Worm (Caenorhabditis elegans): ENCODE data around the gene C25D7.10.
A peak's percentile ranks its signal among the peaks of the same experiment; 100 is the strongest.
"Not testable (repeated sequence)": the region's sequence is repeated elsewhere in the genome, so short reads cannot be mapped to it uniquely, and the experiment has no call there.

The C25D7.10 gene

DNA sequence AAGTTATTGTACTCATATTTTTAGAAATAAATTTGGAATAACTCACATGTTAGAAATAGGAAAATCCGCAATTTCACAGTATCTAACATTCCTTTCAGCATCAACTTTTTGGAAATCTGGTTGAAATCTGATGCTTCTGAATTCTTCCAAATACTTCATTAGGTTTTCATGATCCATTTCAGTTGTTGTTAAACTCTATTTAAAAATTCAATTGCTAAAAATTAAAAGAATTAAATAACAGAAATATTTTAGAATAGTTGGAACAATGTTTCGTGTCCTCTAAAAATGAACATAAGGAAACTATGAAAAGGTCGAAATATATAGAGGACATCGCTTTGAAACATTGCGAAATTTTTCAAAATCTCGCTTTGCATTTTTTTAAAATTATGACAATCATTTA, 35.9 kb upstream of the C25D7.10 start, which contains the start of gene cng-1:
Gene cng-1 (minus strand): TSS at position 101 of the 400 bp plus-strand sequence.
- TF ChIP-seq zfh-2 (GFP tag; conservative IDR thresholded peaks at IDR 0.05); rcor-1 (GFP tag; IDR thresholded peaks at IDR 0.05); lin-26 (GFP tag; IDR thresholded peaks at IDR 0.05): not testable (repeated sequence)

DNA sequence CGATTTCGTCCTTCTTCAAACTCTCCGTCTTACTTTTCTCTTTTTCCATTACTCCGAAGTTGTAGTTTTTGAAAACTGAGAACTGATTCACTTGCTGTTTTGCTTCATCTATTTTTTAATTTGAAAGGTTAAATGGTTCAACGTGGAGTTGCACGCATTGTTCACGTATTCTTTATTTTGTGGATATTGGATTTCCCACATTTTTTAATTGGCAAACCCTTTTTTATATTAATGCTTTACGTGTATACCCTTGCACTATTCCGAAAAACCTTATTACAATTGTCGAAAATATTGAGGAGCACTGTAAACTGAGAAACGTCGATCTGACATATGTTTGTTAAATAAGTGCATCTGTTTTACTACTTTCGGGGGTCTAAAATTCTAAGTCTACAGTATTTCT, 30.5 kb upstream of the C25D7.10 start, which contains the start of gene melo-3:
Gene melo-3 (minus strand): TSS at position 101 of the 400 bp plus-strand sequence.
- not testable (repeated sequence) for TF ChIP-seq rpc-1 (optimal IDR thresholded peaks at IDR 0.05); rpc-1 (tag; optimal IDR thresholded peaks at IDR 0.05); xnd-1 (tag; optimal IDR thresholded peaks at IDR 0.05); ztf-28 (GFP tag; IDR thresholded peaks at IDR 0.05)

DNA sequence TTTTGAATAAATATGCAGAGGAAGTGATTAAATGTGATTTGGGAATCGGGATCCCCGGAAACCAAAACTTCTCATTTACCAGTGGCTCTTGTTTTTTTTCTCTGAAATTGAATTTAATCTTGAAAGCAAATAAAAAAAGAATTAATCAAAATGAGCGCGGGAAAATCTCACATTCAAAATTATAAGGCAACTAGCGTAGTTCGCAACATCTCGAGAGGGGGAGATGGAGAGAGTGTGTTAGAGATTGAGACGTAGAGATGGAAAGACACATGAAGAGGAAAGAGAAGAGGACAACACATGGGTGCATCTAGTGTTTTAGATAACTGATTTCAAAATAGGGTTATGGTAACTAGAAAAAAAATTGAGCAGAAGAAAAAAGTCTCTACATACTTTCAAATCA, 19.2 kb upstream of the C25D7.10 start, which contains the start of gene sdc-3:
Gene sdc-3 (minus strand): TSS at position 101 of the 400 bp plus-strand sequence.
- peak; percentile 76; the same call in 1 of the 2 replicates for TF ChIP-seq hmg-1.2 (GFP tag; IDR thresholded peaks at IDR 0.05)
- TF ChIP-seq xnd-1 (tag; optimal IDR thresholded peaks at IDR 0.05), result no peak

DNA sequence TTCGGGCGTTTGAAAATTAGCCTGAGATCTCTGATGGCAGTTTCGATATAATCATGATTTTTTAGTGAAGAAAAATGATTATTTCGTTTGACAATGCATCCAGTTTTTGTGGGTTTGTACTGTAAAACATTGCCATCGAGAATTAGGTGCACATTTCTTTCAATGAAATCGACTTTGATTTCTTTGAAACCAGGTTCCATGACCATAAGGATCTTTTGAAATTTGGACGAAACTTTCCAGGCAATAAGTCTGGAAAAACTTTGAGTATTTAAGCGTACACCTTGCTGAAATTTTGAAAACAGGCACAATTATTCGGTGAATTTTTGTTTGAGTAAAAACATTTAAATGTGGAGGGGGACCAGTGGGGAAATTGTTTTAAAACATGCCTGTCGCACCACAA, 15.5 kb upstream of the C25D7.10 start:
- TF ChIP-seq ets-4 (GFP tag; optimal IDR thresholded peaks at IDR 0.05) (no peak), lir-1 (GFP tag; conservative IDR thresholded peaks at IDR 0.05) (no peak), gei-17 (GFP tag; optimal IDR thresholded peaks at IDR 0.05) (no peak), atf-7 (tag; optimal IDR thresholded peaks at IDR 0.05) (no peak), dpff-1 (tag; optimal IDR thresholded peaks at IDR 0.05) (no peak), efl-1 (GFP tag; optimal IDR thresholded peaks at IDR 0.05) (no peak), nfya-2 (GFP tag; IDR thresholded peaks at IDR 0.05) (no peak), C06A6.2 (GFP tag; conservative IDR thresholded peaks at IDR 0.05) (no peak), ceh-27 (GFP tag; optimal IDR thresholded peaks at IDR 0.05) (no peak)

DNA sequence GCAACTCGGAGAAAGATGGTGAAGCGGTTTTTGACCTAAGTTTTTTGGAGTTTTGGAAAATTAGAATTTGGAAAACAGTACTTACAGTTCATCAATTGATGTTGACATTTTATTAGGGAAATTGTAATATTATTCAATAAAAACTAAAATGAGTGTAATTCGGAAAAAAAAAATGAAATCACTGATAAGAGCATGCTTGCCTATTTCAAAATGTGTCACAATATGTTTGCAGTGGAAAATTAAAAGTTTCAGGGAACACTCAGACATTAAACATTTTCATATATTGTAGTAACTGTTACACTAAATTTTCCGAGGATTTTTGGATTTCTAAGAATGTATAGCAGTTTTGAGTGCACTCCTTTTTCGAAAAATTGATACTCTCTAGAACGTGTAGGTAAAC, 14.9 kb upstream of the C25D7.10 start, which contains the start of the genes fbxa-82 and C25D7.5:
Gene fbxa-82 (minus strand): TSS at position 163 of the 400 bp plus-strand sequence.
Gene C25D7.5 (plus strand): TSS at position 283 of the 400 bp plus-strand sequence.
- 0 out of 2 replicates have a peak, but pooled peaks have one; percentile 26 for TF ChIP-seq cebp-1 (GFP tag; IDR thresholded peaks at IDR 0.05)
- no peak for TF ChIP-seq cebp-1 (tag; optimal IDR thresholded peaks at IDR 0.05)
- TF ChIP-seq lir-1 (GFP tag; conservative IDR thresholded peaks at IDR 0.05), result no peak

DNA sequence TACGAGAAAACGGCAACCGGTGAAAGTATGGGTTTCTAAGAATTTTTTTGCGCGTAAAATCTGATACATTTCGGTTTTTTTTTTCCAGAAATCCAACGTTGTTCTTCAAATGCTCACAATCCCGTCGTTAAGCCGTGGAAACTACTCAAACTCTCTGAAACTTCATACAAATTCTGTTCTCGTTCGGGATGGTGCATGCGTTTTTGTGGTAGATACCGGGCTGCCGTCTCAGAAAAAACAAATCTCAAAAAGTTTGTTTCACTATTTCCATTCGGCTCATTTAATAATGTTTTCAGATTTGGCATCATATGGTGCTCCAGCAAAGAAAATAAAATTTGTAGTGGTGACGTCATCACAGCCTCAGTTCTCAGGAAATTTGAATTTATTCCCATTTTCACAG, 12.5 kb upstream of the C25D7.10 start:
- TF ChIP-seq ekl-4 (GFP tag; IDR thresholded peaks at IDR 0.05), result no peak
- no peak for TF ChIP-seq hlh-12 (tag; optimal IDR thresholded peaks at IDR 0.05)
- TF ChIP-seq efl-1 (GFP tag; optimal IDR thresholded peaks at IDR 0.05), result no peak
- no peak for TF ChIP-seq B0019.2 (GFP tag; conservative IDR thresholded peaks at IDR 0.05)
- TF ChIP-seq ztf-26 (tag; optimal IDR thresholded peaks at IDR 0.05), result no peak
- TF ChIP-seq Y53G8AR.9 (GFP tag; conservative IDR thresholded peaks at IDR 0.05), result no peak
- no peak for TF ChIP-seq tbx-9 (tag; optimal IDR thresholded peaks at IDR 0.05; ENCODE audit: borderline replicate concordance)
- TF ChIP-seq madf-10 (tag; optimal IDR thresholded peaks at IDR 0.05), result no peak
- no peak for TF ChIP-seq egl-44 (GFP tag; IDR thresholded peaks at IDR 0.05)

DNA sequence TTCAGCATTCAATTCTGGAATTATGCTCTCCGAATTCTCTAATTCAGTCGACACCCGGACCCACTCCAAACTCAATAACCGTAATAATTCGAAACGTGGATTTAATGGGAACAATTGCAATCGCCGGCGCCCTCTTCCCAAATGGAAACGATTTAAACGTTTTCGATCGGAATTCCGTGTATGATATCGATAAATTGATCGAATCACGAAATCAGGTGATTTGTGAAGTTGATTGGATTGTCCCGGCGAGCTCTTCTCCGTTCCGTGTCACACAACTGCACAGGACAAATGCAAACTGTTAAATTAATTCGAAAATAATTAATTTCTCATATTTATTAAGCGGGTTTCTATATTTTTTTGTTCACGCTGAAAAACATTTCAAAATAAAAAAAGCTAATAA, 11.4 kb upstream of the C25D7.10 start, which contains the start of gene C25D7.16:
Gene C25D7.16 (plus strand): TSS at position 301 of the 400 bp plus-strand sequence.
- TF ChIP-seq Y67H2A.10 (GFP tag; conservative IDR thresholded peaks at IDR 0.05), result no peak
- TF ChIP-seq madf-6 (GFP tag; IDR thresholded peaks at IDR 0.05), result peak; percentile 7; the same call in 1 of the 2 replicates

All from whole organism, young adult.